Worm (Caenorhabditis elegans): ENCODE results near the gene H17B01.2.
"Not testable (repeated sequence)": the region's sequence is repeated elsewhere in the genome, so short reads cannot be mapped to it uniquely, and the experiment has no call there.

ce11 chrII:1451975-1452374 is 18.4 kb upstream of the H17B01.2 start:
- not testable (repeated sequence) for TF ChIP-seq F13H6.1, ceh-9 (tag; optimal IDR thresholded peaks at IDR 0.05)
